Worm (Caenorhabditis elegans) whole organism, young adult: ENCODE measurements around the gene F54D5.15.
"Not testable (repeated sequence)": the region's sequence is repeated elsewhere in the genome, so short reads cannot be mapped to it uniquely, and the experiment has no call there.

ENCODE experiments used
- B0019.2 ChIP-seq: fragments of 200-800 bp; sonication (Bioruptor generic); conservative IDR thresholded peaks from 2 replicates; pipeline ENCODE4 v1.3.6; 2022; ENCODE audit warnings: missing genetic modification reagents, missing genetic modification characterization, missing compliant biosample characterization
- B0261.1 ChIP-seq: sonication (generic microtip); optimal IDR thresholded peaks from 2 replicates; lab custom pipeline; 2016; ENCODE audit warnings: mild to moderate bottlenecking, missing genetic modification characterization, moderate library complexity, missing compliant biosample characterization
- B0336.3 ChIP-seq: fragments of 200-800 bp; sonication (Bioruptor generic); IDR thresholded peaks from 2 replicates; pipeline ENCODE4 v1.3.6; 2022; ENCODE audit warnings: missing genetic modification characterization, missing compliant biosample characterization
- C17E4.6 ChIP-seq: fragments of 200-800 bp; sonication (Bioruptor generic); IDR thresholded peaks from 2 replicates; pipeline ENCODE4 v1.3.6; 2022; ENCODE audit warnings: missing genetic modification reagents, missing genetic modification characterization, missing compliant biosample characterization
- D2030.7 ChIP-seq: fragments of 200-800 bp; sonication (Bioruptor generic); IDR thresholded peaks from 2 replicates; pipeline ENCODE4 v1.3.6; 2022; ENCODE audit warnings: missing genetic modification reagents, missing genetic modification characterization, missing compliant biosample characterization
- F22D6.2 ChIP-seq: sonication (generic microtip); optimal IDR thresholded peaks from 2 replicates; lab custom pipeline; 2016; ENCODE audit warnings: mild to moderate bottlenecking, missing genetic modification characterization, missing compliant biosample characterization
- F39B2.1 ChIP-seq: fragments of 200-800 bp; sonication (Bioruptor generic); IDR thresholded peaks from 2 replicates; pipeline ENCODE4 v1.3.6; 2022; ENCODE audit warnings: missing genetic modification reagents, missing genetic modification characterization, missing compliant biosample characterization
- Y53F4B.3 ChIP-seq: fragments of 200-800 bp; sonication (Bioruptor generic); IDR thresholded peaks from 2 replicates; pipeline ENCODE4 v1.3.6; 2022; ENCODE audit warnings: missing genetic modification reagents, missing genetic modification characterization, missing compliant biosample characterization
- Y53G8AR.9 ChIP-seq: fragments of 200-800 bp; sonication (Bioruptor generic); conservative IDR thresholded peaks from 2 replicates; pipeline ENCODE4 v1.3.6; 2022; ENCODE audit warnings: missing genetic modification reagents, missing genetic modification characterization, missing compliant biosample characterization
- Y67H2A.10 ChIP-seq: fragments of 200-800 bp; sonication (Bioruptor generic); conservative IDR thresholded peaks from 2 replicates; pipeline ENCODE4 v1.3.6; 2022; ENCODE audit warnings: missing genetic modification reagents, missing genetic modification characterization, missing compliant biosample characterization
- Y79H2A.3 ChIP-seq: fragments of 200-800 bp; sonication (Bioruptor generic); conservative IDR thresholded peaks from 2 replicates; pipeline ENCODE4 v1.3.6; 2022; ENCODE audit warnings: missing genetic modification reagents, missing genetic modification characterization, missing compliant biosample characterization
- aptf-2 ChIP-seq: fragments of 200-800 bp; sonication (Bioruptor generic); conservative IDR thresholded peaks from 2 replicates; pipeline ENCODE4 v1.3.6; 2022; ENCODE audit warnings: missing genetic modification reagents, missing genetic modification characterization, missing compliant biosample characterization
- aptf-3 ChIP-seq: fragments of 200-800 bp; sonication (Bioruptor generic); IDR thresholded peaks from 2 replicates; pipeline ENCODE4 v1.3.6; 2022; ENCODE audit warnings: missing genetic modification characterization, missing compliant biosample characterization
- atf-7 ChIP-seq: sonication (generic microtip); optimal IDR thresholded peaks from 2 replicates; lab custom pipeline; 2017; ENCODE audit warnings: mild to moderate bottlenecking, missing genetic modification characterization, missing compliant biosample characterization
- athp-1 ChIP-seq: sonication (generic microtip); optimal IDR thresholded peaks from 2 replicates; lab custom pipeline; 2017; ENCODE audit warnings: mild to moderate bottlenecking, missing genetic modification characterization, missing compliant biosample characterization
- attf-3 ChIP-seq: fragments of 200-800 bp; sonication (Bioruptor generic); conservative IDR thresholded peaks from 2 replicates; pipeline ENCODE4 v1.3.6; 2022; ENCODE audit warnings: missing genetic modification reagents, missing genetic modification characterization, missing compliant biosample characterization
- attf-6 ChIP-seq: fragments of 200-800 bp; sonication (Bioruptor generic); IDR thresholded peaks from 2 replicates; pipeline ENCODE4 v1.3.6; 2022; ENCODE audit warnings: missing genetic modification reagents, missing genetic modification characterization, missing compliant biosample characterization
- ceh-100 ChIP-seq: fragments of 200-800 bp; sonication (Bioruptor generic); IDR thresholded peaks from 2 replicates; pipeline ENCODE4 v1.3.6; 2022; ENCODE audit warnings: missing genetic modification reagents, missing genetic modification characterization, missing compliant biosample characterization
- ceh-27 ChIP-seq: fragments of 200-800 bp; sonication (Bioruptor generic); optimal IDR thresholded peaks from 2 replicates; lab custom pipeline; 2018; ENCODE audit warnings: mild to moderate bottlenecking, missing genetic modification characterization, moderate library complexity, missing compliant biosample characterization
- ceh-58 ChIP-seq: fragments of 200-800 bp; sonication (Bioruptor generic); IDR thresholded peaks from 2 replicates; pipeline ENCODE4 v1.3.6; 2022; ENCODE audit warnings: missing genetic modification characterization, missing compliant biosample characterization
- chd-7 ChIP-seq: sonication (generic microtip); optimal IDR thresholded peaks from 2 replicates; lab custom pipeline; 2016; ENCODE audit warnings: mild to moderate bottlenecking, missing genetic modification characterization, moderate library complexity, missing compliant biosample characterization
- die-1 ChIP-seq: sonication (generic microtip); optimal IDR thresholded peaks from 2 replicates; lab custom pipeline; 2016; ENCODE audit warnings: missing genotype, mild to moderate bottlenecking, missing genetic modification characterization, missing compliant biosample characterization
- ekl-4 ChIP-seq: fragments of 200-800 bp; sonication (Bioruptor generic); IDR thresholded peaks from 2 replicates; pipeline ENCODE4 v1.3.6; 2022; ENCODE audit warnings: missing genetic modification reagents, missing genetic modification characterization, missing compliant biosample characterization
- gei-17 ChIP-seq: fragments of 200-800 bp; sonication (Bioruptor generic); optimal IDR thresholded peaks from 2 replicates; lab custom pipeline; 2018; ENCODE audit warnings: mild to moderate bottlenecking, missing genetic modification characterization, missing compliant biosample characterization
- hmg-1.2 ChIP-seq: fragments of 200-800 bp; sonication (Bioruptor generic); IDR thresholded peaks from 2 replicates; pipeline ENCODE4 v1.3.6; 2022; ENCODE audit warnings: missing genetic modification reagents, missing genetic modification characterization, missing compliant biosample characterization
- hrde-1 ChIP-seq: sonication (generic microtip); optimal IDR thresholded peaks from 2 replicates; lab custom pipeline; 2016; ENCODE audit warnings: missing genetic modification characterization, mild to moderate bottlenecking, missing compliant biosample characterization, moderate library complexity, missing genotype, missing genetic modification reagents, borderline replicate concordance
- let-526 ChIP-seq: fragments of 200-800 bp; sonication (Bioruptor generic); IDR thresholded peaks from 2 replicates; pipeline ENCODE4 v1.3.6; 2022; ENCODE audit warnings: missing genetic modification reagents, missing genetic modification characterization, missing compliant biosample characterization
- let-607 ChIP-seq, 2 experiments: fragments of 200-800 bp in 1 of 2; sonication (Bioruptor generic) in 1 of 2; sonication (generic microtip) in 1 of 2; optimal IDR thresholded peaks; 2 replicates each; lab custom pipeline; 2016 to 2018; ENCODE audit warnings: mild to moderate bottlenecking in 2 of 2, missing compliant biosample characterization in 2 of 2, missing genetic modification characterization in 2 of 2, moderate library complexity in 2 of 2, missing genotype in 1 of 2
- lin-35 ChIP-seq, 3 experiments: fragments of 150-350 bp in 2 of 3; sonication (generic microtip) in 1 of 3; optimal IDR thresholded peaks; 2 replicates each; lab custom pipeline; 2014 to 2018; ENCODE audit warnings: missing biosample characterization in 3 of 3, missing genetic modification characterization in 3 of 3, missing genetic modification reagents in 3 of 3
- lin-40 ChIP-seq: sonication (generic microtip); optimal IDR thresholded peaks from 2 replicates; lab custom pipeline; 2016; ENCODE audit warnings: missing genetic modification characterization, mild to moderate bottlenecking, missing compliant biosample characterization, missing genotype, missing genetic modification reagents
- lin-54 ChIP-seq: fragments of 200-800 bp; sonication (Bioruptor generic); optimal IDR thresholded peaks from 2 replicates; lab custom pipeline; 2018; ENCODE audit warnings: mild to moderate bottlenecking, missing genetic modification characterization, missing compliant biosample characterization
- lsl-1 ChIP-seq: fragments of 200-800 bp; sonication (Bioruptor generic); optimal IDR thresholded peaks from 2 replicates; lab custom pipeline; 2018; ENCODE audit warnings: mild to moderate bottlenecking, missing genetic modification characterization, moderate library complexity, missing compliant biosample characterization
- madf-10 ChIP-seq: sonication (generic microtip); optimal IDR thresholded peaks from 2 replicates; lab custom pipeline; 2016; ENCODE audit warnings: mild to moderate bottlenecking, missing genetic modification characterization, missing compliant biosample characterization
- mel-28 ChIP-seq: sonication (generic microtip); optimal IDR thresholded peaks from 2 replicates; lab custom pipeline; 2016; ENCODE audit warnings: borderline replicate concordance, mild to moderate bottlenecking, missing genetic modification characterization, missing compliant biosample characterization
- nfyb-1 ChIP-seq: fragments of 200-800 bp; sonication (Bioruptor generic); IDR thresholded peaks from 2 replicates; pipeline ENCODE4 v1.3.6; 2022; ENCODE audit warnings: missing genetic modification reagents, missing genetic modification characterization, missing compliant biosample characterization
- nhr-80 ChIP-seq: sonication (generic microtip); optimal IDR thresholded peaks from 2 replicates; lab custom pipeline; 2016; ENCODE audit warnings: missing genetic modification characterization, missing compliant biosample characterization
- rcor-1 ChIP-seq: fragments of 200-800 bp; sonication (Bioruptor generic); IDR thresholded peaks from 2 replicates; pipeline ENCODE4 v1.3.6; 2022; ENCODE audit warnings: missing genetic modification reagents, missing genetic modification characterization, missing compliant biosample characterization
- rec-8 ChIP-seq, 2 experiments: sonication (generic microtip); optimal IDR thresholded peaks; 2 replicates each; lab custom pipeline; 2016; ENCODE audit warnings: mild to moderate bottlenecking in 2 of 2, missing genetic modification characterization in 2 of 2, missing genetic modification reagents in 2 of 2, missing genotype in 2 of 2, missing biosample characterization in 1 of 2, missing compliant biosample characterization in 1 of 2, moderate library complexity in 1 of 2
- snpc-4 ChIP-seq, 5 experiments: fragments of 150-350 bp in 1 of 5; sonication (generic microtip) in 4 of 5; optimal IDR thresholded peaks; 2 replicates each; lab custom pipeline; 2014 to 2018; ENCODE audit warnings: missing genetic modification characterization in 5 of 5, missing biosample characterization in 3 of 5, antibody characterized with exemption in 2 of 5, mild to moderate bottlenecking in 2 of 5, missing compliant biosample characterization in 2 of 5, missing genotype in 2 of 5, moderate library complexity in 2 of 5, missing genetic modification reagents in 1 of 5
- tlf-1 ChIP-seq: fragments of 200-800 bp; sonication (Bioruptor generic); optimal IDR thresholded peaks from 2 replicates; lab custom pipeline; 2018; ENCODE audit warnings: mild to moderate bottlenecking, missing genetic modification characterization, missing compliant biosample characterization
- unc-130 ChIP-seq: sonication (generic microtip); optimal IDR thresholded peaks from 2 replicates; lab custom pipeline; 2016; ENCODE audit warnings: missing genetic modification reagents, missing genetic modification characterization, missing compliant biosample characterization
- xnd-1 ChIP-seq: sonication (generic microtip); optimal IDR thresholded peaks from 2 replicates; lab custom pipeline; 2016; ENCODE audit warnings: missing genotype, missing genetic modification reagents, missing genetic modification characterization, missing compliant biosample characterization
- zfh-2 ChIP-seq: fragments of 200-800 bp; sonication (Bioruptor generic); conservative IDR thresholded peaks from 2 replicates; pipeline ENCODE4 v1.3.6; 2022; ENCODE audit warnings: missing genetic modification reagents, missing genetic modification characterization, missing compliant biosample characterization
- zim-3 ChIP-seq: sonication (generic microtip); optimal IDR thresholded peaks from 2 replicates; lab custom pipeline; 2017; ENCODE audit warnings: mild to moderate bottlenecking, missing genetic modification characterization, moderate library complexity, missing compliant biosample characterization
- ztf-28 ChIP-seq: fragments of 200-800 bp; sonication (Bioruptor generic); IDR thresholded peaks from 2 replicates; pipeline ENCODE4 v1.3.6; 2022; ENCODE audit warnings: missing genetic modification reagents, missing genetic modification characterization, missing compliant biosample characterization

The F54D5.15 gene

ce11 chrII:11534429-11535099, 29.5 kb downstream of the F54D5.15 start, which contains the start of gene Y62F5A.12 (continued):
- TF ChIP-seq chd-7 (tag; lab: Kevin White, UChicago), result peak; percentile 63
- peak; percentile 93 for TF ChIP-seq Y67H2A.10 (GFP tag; lab: Robert Waterston, UW)
- peak; percentile 99 for TF ChIP-seq let-526 (GFP tag; lab: Robert Waterston, UW)
- peak; percentile 1 for TF ChIP-seq hrde-1 (tag; lab: Kevin White, UChicago)
- peak; percentile 37 for TF ChIP-seq die-1
- peak; percentile 68 for TF ChIP-seq tlf-1 (GFP tag; lab: Kevin White, UChicago)
- peak; percentile 93 for TF ChIP-seq Y53F4B.3
- peak; percentile 90 for TF ChIP-seq madf-10
- peak; percentile 93 for TF ChIP-seq ceh-27 (GFP tag; lab: Kevin White, UChicago)
- TF ChIP-seq ztf-28, result peak; percentile 98
- TF ChIP-seq mel-28 (tag; lab: Kevin White, UChicago), result peak; percentile 43
- peak; percentile 86 for TF ChIP-seq B0019.2
- TF ChIP-seq let-607 (tag; optimal IDR thresholded peaks at IDR 0.05; lab: Kevin White, UChicago), result peak in 1 of 2 experiments; percentile 58
- TF ChIP-seq xnd-1 (tag; lab: Kevin White, UChicago), result peak; percentile 53
- TF ChIP-seq C17E4.6 (GFP tag; lab: Robert Waterston, UW), result peak; percentile 67
- peak; percentile 85 for TF ChIP-seq attf-3 (GFP tag; lab: Robert Waterston, UW)
- peak; percentile 61 for TF ChIP-seq nhr-80 (tag; lab: Kevin White, UChicago)
- TF ChIP-seq aptf-2 (GFP tag; lab: Robert Waterston, UW), result peak; percentile 96
- peak; percentile 78 for TF ChIP-seq B0336.3 (GFP tag; lab: Robert Waterston, UW)
- peak; percentile 94; the same call in 1 of the 2 replicates for TF ChIP-seq ceh-58 (GFP tag; lab: Robert Waterston, UW)
- TF ChIP-seq athp-1, result peak; percentile 88
- peak; percentile 75; the same call in 1 of the 2 replicates for TF ChIP-seq aptf-3 (GFP tag; lab: Robert Waterston, UW)
- TF ChIP-seq Y79H2A.3 (GFP tag; lab: Robert Waterston, UW), result peak; percentile 89
- peak; percentile 94 for TF ChIP-seq nfyb-1
- peak; percentile 74 for TF ChIP-seq attf-6 (GFP tag; lab: Robert Waterston, UW)
- peak; percentile 81 for TF ChIP-seq hmg-1.2 (GFP tag; lab: Robert Waterston, UW)
- peak; percentile 94 for TF ChIP-seq ekl-4 (GFP tag; lab: Robert Waterston, UW)
- TF ChIP-seq F22D6.2 (tag; lab: Kevin White, UChicago), result peak; percentile 54
- TF ChIP-seq lsl-1 (GFP tag; lab: Kevin White, UChicago), result peak; percentile 78
- peak; percentile 93 for TF ChIP-seq Y53G8AR.9 (GFP tag; lab: Robert Waterston, UW)
- TF ChIP-seq unc-130 (GFP tag; lab: Kevin White, UChicago), result peak; percentile 88
- TF ChIP-seq zfh-2 (GFP tag; lab: Robert Waterston, UW), result peak; percentile 70; the same call in 1 of the 2 replicates
- TF ChIP-seq D2030.7 (GFP tag; lab: Robert Waterston, UW), result peak; percentile 99
- TF ChIP-seq ceh-100, result peak; percentile 99
- TF ChIP-seq rec-8 (tag; optimal IDR thresholded peaks at IDR 0.05; lab: Kevin White, UChicago), result peak; percentile 31 to 51
- peak; percentile 34; the same call in 1 of the 2 replicates for TF ChIP-seq F39B2.1 (GFP tag; lab: Robert Waterston, UW)
- peak; percentile 66 for TF ChIP-seq zim-3 (tag; lab: Kevin White, UChicago)
- TF ChIP-seq lin-40 (tag; lab: Kevin White, UChicago), result peak; percentile 83
- TF ChIP-seq B0261.1 (tag; lab: Kevin White, UChicago), result peak; percentile 20
- peak; percentile 1 for TF ChIP-seq gei-17
- peak; percentile 92 for TF ChIP-seq lin-54
- TF ChIP-seq lin-35 (GFP tag; optimal IDR thresholded peaks at IDR 0.05; lab: Kevin White, UChicago), result peak in 1 of 3 experiments; percentile 84
- peak; percentile 38 for TF ChIP-seq atf-7
- TF ChIP-seq rcor-1 (GFP tag; lab: Robert Waterston, UW), result peak; percentile 94
- not testable (repeated sequence) for TF ChIP-seq snpc-4 (GFP tag; optimal IDR thresholded peaks at IDR 0.05; lab: Kevin White, UChicago)
- peak in 3 of 4 experiments; percentile 43 to 70 (median 65) for TF ChIP-seq snpc-4 (tag; optimal IDR thresholded peaks at IDR 0.05; lab: Kevin White, UChicago)
